Worm (Caenorhabditis elegans): ENCODE results near the gene mps-1.

The mps-1 gene

DNA sequence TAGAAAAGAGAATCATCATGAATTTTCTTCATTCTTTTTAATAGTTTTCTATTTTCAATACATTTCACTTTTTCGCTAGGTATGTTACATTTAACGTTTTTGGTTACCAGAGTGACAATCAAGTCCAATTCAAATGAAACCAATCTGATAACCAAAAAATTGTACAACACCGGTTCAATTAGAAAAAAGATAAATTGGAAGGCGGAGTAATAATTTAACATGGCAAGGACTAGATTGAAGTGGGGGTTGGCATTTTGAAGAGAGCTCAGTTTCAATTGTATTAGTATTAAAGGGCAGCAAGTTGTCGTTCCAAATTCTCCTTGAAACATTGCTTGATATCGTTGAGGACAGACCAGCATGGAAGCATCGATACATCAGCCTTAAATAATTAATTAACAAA is 41.5 kb downstream of the mps-1 start (continued):
- TF ChIP-seq Y56A3A.18 (GFP tag; IDR thresholded peaks at IDR 0.05), result peak; percentile 63; the same call in 1 of the 2 replicates
- TF ChIP-seq T07F8.4 (tag; optimal IDR thresholded peaks at IDR 0.05), result no peak
- TF ChIP-seq repo-1 (tag; optimal IDR thresholded peaks at IDR 0.05), result peak; percentile 37
- peak; percentile 17; the same call in 1 of the 2 replicates for TF ChIP-seq D2030.7 (GFP tag; IDR thresholded peaks at IDR 0.05)
- TF ChIP-seq tlf-1 (GFP tag; optimal IDR thresholded peaks at IDR 0.05), result peak; percentile 4
- TF ChIP-seq nfya-1 (tag; optimal IDR thresholded peaks at IDR 0.05; ENCODE audit: borderline replicate concordance, insufficient read depth), result no peak
- TF ChIP-seq ceh-27 (GFP tag; optimal IDR thresholded peaks at IDR 0.05), result no peak
- TF ChIP-seq C17E4.6 (GFP tag; IDR thresholded peaks at IDR 0.05), result no peak
- TF ChIP-seq snpc-4 (GFP tag; optimal IDR thresholded peaks at IDR 0.05), result no peak
- peak in 1 of 4 experiments; percentile 36 for TF ChIP-seq snpc-4 (tag; optimal IDR thresholded peaks at IDR 0.05)
- TF ChIP-seq F39B2.1 (GFP tag; IDR thresholded peaks at IDR 0.05), result no peak
- peak; percentile 55; the same call in 1 of the 2 replicates for TF ChIP-seq B0336.3 (GFP tag; IDR thresholded peaks at IDR 0.05)
- 0 out of 2 replicates have a peak, but pooled peaks have one; percentile 24 for TF ChIP-seq nfyb-1 (GFP tag; IDR thresholded peaks at IDR 0.05)
- 0 out of 2 replicates have a peak, but pooled peaks have one; percentile 59 for TF ChIP-seq madf-3 (GFP tag; IDR thresholded peaks at IDR 0.05)
- no peak for TF ChIP-seq nhr-80 (tag; optimal IDR thresholded peaks at IDR 0.05)
- no peak for TF ChIP-seq hmg-20 (GFP tag; IDR thresholded peaks at IDR 0.05)
- peak; percentile 18 for TF ChIP-seq him-1 (tag; optimal IDR thresholded peaks at IDR 0.05)
- TF ChIP-seq zfh-2 (GFP tag; conservative IDR thresholded peaks at IDR 0.05), result no peak
- peak; percentile 44 for TF ChIP-seq lin-54 (GFP tag; optimal IDR thresholded peaks at IDR 0.05)
- peak; percentile 59 for TF ChIP-seq chd-7 (tag; optimal IDR thresholded peaks at IDR 0.05)
- peak; percentile 33; the same call in 1 of the 2 replicates for TF ChIP-seq rcor-1 (GFP tag; IDR thresholded peaks at IDR 0.05)

ce11 chrII:6250782-6251461 is 43.2 kb downstream of the mps-1 start, which contains the start of gene phb-2:
phb-2 (plus strand) TSS chrII:6251411.
- TF ChIP-seq T26A5.8 (tag; optimal IDR thresholded peaks at IDR 0.05) (no peak), ZK185.1 (tag; optimal IDR thresholded peaks at IDR 0.05; ENCODE audit: poor library complexity, severe bottlenecking) (peak; percentile 22), F39B2.1 (GFP tag; IDR thresholded peaks at IDR 0.05) (no peak), hsf-1 (GFP tag; IDR thresholded peaks at IDR 0.05) (no peak), ets-4 (GFP tag; optimal IDR thresholded peaks at IDR 0.05) (no peak), dpl-1 (GFP tag; optimal IDR thresholded peaks at IDR 0.05) (peak; percentile 75), Y56A3A.18 (GFP tag; IDR thresholded peaks at IDR 0.05) (no peak), F22D6.2 (tag; optimal IDR thresholded peaks at IDR 0.05) (no peak), madf-3 (GFP tag; IDR thresholded peaks at IDR 0.05) (no peak), B0336.3 (GFP tag; IDR thresholded peaks at IDR 0.05) (no peak), snpc-1.1 (tag; optimal IDR thresholded peaks at IDR 0.05; ENCODE audit: insufficient read depth) (no peak), Y79H2A.3 (GFP tag; conservative IDR thresholded peaks at IDR 0.05) (no peak), nfya-2 (GFP tag; IDR thresholded peaks at IDR 0.05) (no peak), hmg-1.2 (GFP tag; IDR thresholded peaks at IDR 0.05) (peak; percentile 92), F23B12.7 (tag; optimal IDR thresholded peaks at IDR 0.05; ENCODE audit: insufficient read depth) (peak; percentile 95), bed-2 (GFP tag; IDR thresholded peaks at IDR 0.05) (no peak), attf-3 (GFP tag; conservative IDR thresholded peaks at IDR 0.05) (no peak), ceh-100 (GFP tag; IDR thresholded peaks at IDR 0.05) (peak; percentile 41; the same call in 1 of the 2 replicates), snpc-1.3 (tag; optimal IDR thresholded peaks at IDR 0.05; ENCODE audit: insufficient read depth) (peak; percentile 64), efl-1 (GFP tag; optimal IDR thresholded peaks at IDR 0.05) (peak; percentile 83), akir-1 (GFP tag; optimal IDR thresholded peaks at IDR 0.05) (no peak), F37B4.10 (GFP tag; IDR thresholded peaks at IDR 0.05) (no peak), K12H6.12 (tag; optimal IDR thresholded peaks at IDR 0.05) (peak; percentile 25), attf-6 (GFP tag; IDR thresholded peaks at IDR 0.05) (no peak), C17E4.6 (GFP tag; IDR thresholded peaks at IDR 0.05) (peak; percentile 39; the same call in 1 of the 2 replicates), Y53G8AR.9 (GFP tag; conservative IDR thresholded peaks at IDR 0.05) (0 out of 2 replicates have a peak, but pooled peaks have one; percentile 29), ceh-58 (GFP tag; IDR thresholded peaks at IDR 0.05) (no peak), die-1 (tag; optimal IDR thresholded peaks at IDR 0.05) (peak; percentile 0), aptf-3 (GFP tag; IDR thresholded peaks at IDR 0.05) (no peak), sdz-38 (tag; optimal IDR thresholded peaks at IDR 0.05) (no peak)

All from whole organism, young adult.